Fruit fly (Drosophila melanogaster): ENCODE data around the gene Ir7d.
A peak's percentile ranks its signal among the peaks of the same experiment; 100 is the strongest.

Gene Ir7d

DNA sequence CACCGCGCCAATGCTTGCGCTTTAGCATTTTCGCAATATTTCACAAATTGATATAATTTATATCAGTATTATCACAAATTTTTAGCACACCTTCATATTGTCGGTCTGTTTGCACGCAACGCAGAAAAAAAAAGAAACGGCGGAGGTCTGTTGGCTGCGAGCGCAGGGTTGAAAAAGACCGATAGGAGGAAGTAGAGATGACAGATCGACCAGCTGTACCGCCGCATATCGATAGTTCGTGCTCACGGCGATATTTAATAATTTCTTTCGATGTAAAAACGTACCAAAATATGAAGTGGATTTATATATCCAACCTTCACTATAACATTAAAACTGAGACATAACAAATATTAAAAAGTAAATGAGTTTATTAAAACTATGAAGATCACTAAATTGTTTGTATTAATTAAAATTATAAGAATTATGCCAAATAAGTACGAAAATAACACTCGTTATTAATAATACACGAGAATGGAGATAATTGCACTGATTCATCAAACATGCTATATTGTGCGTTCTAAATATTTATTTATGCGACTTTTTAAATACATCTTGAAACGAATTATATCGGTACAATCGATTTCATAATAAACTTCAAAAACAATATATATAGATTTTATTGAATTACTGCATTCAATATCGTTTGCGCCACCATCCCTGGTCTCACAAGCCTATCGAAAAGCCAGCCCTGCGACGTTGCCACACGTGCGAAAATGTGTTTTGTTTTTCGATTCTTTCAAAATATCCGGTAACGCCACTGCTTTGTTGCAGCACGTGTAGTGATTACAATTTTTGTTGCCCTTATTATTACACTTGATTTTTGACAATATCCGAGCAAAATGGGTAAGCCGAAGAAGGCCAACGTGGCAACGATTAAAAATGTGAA, 22.8 kb upstream of the Ir7d start, which contains the start of the genes RpS6 and bys (continued):
- peak; percentile 59 for TF ChIP-seq CG12391 (tag; optimal IDR thresholded peaks at IDR 0.05)
- no peak for TF ChIP-seq Tbp (GFP tag; optimal IDR thresholded peaks at IDR 0.05)
- TF ChIP-seq vvl (GFP tag; IDR thresholded peaks at IDR 0.05): peak; percentile 31; the same call in 1 of the 2 replicates
- no peak for TF ChIP-seq CG6683 (GFP tag; optimal IDR thresholded peaks at IDR 0.05)
- no peak for TF ChIP-seq sima (GFP tag; optimal IDR thresholded peaks at IDR 0.05)
- TF ChIP-seq Dp (GFP tag; optimal IDR thresholded peaks at IDR 0.05): peak; percentile 19
- peak; percentile 49 for TF ChIP-seq CG6854 (GFP tag; optimal IDR thresholded peaks at IDR 0.05)
- peak; percentile 46 for TF ChIP-seq ac (GFP tag; optimal IDR thresholded peaks at IDR 0.05)
- no peak for TF ChIP-seq CG8478 (optimal IDR thresholded peaks at IDR 0.05)
- peak; percentile 35 for TF ChIP-seq Antp (GFP tag; optimal IDR thresholded peaks at IDR 0.05)
- no peak for TF ChIP-seq jigr1 (GFP tag; IDR thresholded peaks at IDR 0.05)
- peak; percentile 81 for TF ChIP-seq CG11456 (GFP tag; IDR thresholded peaks at IDR 0.05)
- no peak for TF ChIP-seq org-1 (GFP tag; optimal IDR thresholded peaks at IDR 0.05)
- no peak for TF ChIP-seq CG8359 (GFP tag; optimal IDR thresholded peaks at IDR 0.05; ENCODE audit: borderline replicate concordance)
- TF ChIP-seq Vsx1 (GFP tag; optimal IDR thresholded peaks at IDR 0.05): no peak
- TF ChIP-seq odd (GFP tag; optimal IDR thresholded peaks at IDR 0.05): peak; percentile 51
- TF ChIP-seq CG17802 (tag; optimal IDR thresholded peaks at IDR 0.05): peak; percentile 34
- no peak for TF ChIP-seq esg (GFP tag; conservative IDR thresholded peaks at IDR 0.05)
- TF ChIP-seq CG9609 (GFP tag; optimal IDR thresholded peaks at IDR 0.05): no peak
- peak; percentile 63 for TF ChIP-seq CG17385 (GFP tag; optimal IDR thresholded peaks at IDR 0.05)
- TF ChIP-seq stc (GFP tag; IDR thresholded peaks at IDR 0.05): no peak
- peak; percentile 23 for TF ChIP-seq stwl (tag; optimal IDR thresholded peaks at IDR 0.05)
- no peak for TF ChIP-seq HmgZ (tag; optimal IDR thresholded peaks at IDR 0.05)
- peak; percentile 46 for TF ChIP-seq CG18599 (GFP tag; optimal IDR thresholded peaks at IDR 0.05)
- peak; percentile 77 for TF ChIP-seq CG14860 (GFP tag; IDR thresholded peaks at IDR 0.05; ENCODE audit: partially characterized antibody)
- no peak; the same call in 1 of the 2 replicates for TF ChIP-seq Taf1 (GFP tag; IDR thresholded peaks at IDR 0.05)
- TF ChIP-seq Atf-2 (GFP tag; optimal IDR thresholded peaks at IDR 0.05): no peak
- peak; percentile 49 for TF ChIP-seq zfh2 (GFP tag; optimal IDR thresholded peaks at IDR 0.05)
- no peak for TF ChIP-seq CG3163 (GFP tag; optimal IDR thresholded peaks at IDR 0.05)
- peak; percentile 26 for TF ChIP-seq CG15479 (GFP tag; optimal IDR thresholded peaks at IDR 0.05)
- TF ChIP-seq CG16813 (GFP tag; IDR thresholded peaks at IDR 0.05; ENCODE audit: partially characterized antibody): peak; percentile 87
- TF ChIP-seq zf30C (GFP tag; optimal IDR thresholded peaks at IDR 0.05): peak; percentile 10
- peak; percentile 6 for TF ChIP-seq CG8281 (tag; optimal IDR thresholded peaks at IDR 0.05)
- TF ChIP-seq NfI (GFP tag; optimal IDR thresholded peaks at IDR 0.05): peak; percentile 72
- TF ChIP-seq TFAM (GFP tag; optimal IDR thresholded peaks at IDR 0.05): no peak
- TF ChIP-seq CG12769 (tag; optimal IDR thresholded peaks at IDR 0.05): peak; percentile 4
- TF ChIP-seq nmo (GFP tag; optimal IDR thresholded peaks at IDR 0.05): peak; percentile 58
- TF ChIP-seq dm (GFP tag; optimal IDR thresholded peaks at IDR 0.05): peak; percentile 92
- peak; percentile 33 for TF ChIP-seq Ptx1 (GFP tag; IDR thresholded peaks at IDR 0.05)
- TF ChIP-seq ap (GFP tag; IDR thresholded peaks at IDR 0.05): no peak
- TF ChIP-seq bowl (GFP tag; IDR thresholded peaks at IDR 0.05): no peak
- TF ChIP-seq CG4282 (GFP tag; optimal IDR thresholded peaks at IDR 0.05): no peak
- peak; percentile 51 for TF ChIP-seq CG10431 (GFP tag; optimal IDR thresholded peaks at IDR 0.05)
- TF ChIP-seq zfh1 (GFP tag; IDR thresholded peaks at IDR 0.05): peak; percentile 69
- TF ChIP-seq trem (tag; optimal IDR thresholded peaks at IDR 0.05): no peak
- peak; percentile 40; the same call in 1 of the 2 replicates for TF ChIP-seq Ada2b (GFP tag; IDR thresholded peaks at IDR 0.05)
- peak; percentile 81 for TF ChIP-seq NFAT (GFP tag; IDR thresholded peaks at IDR 0.05)
- peak; percentile 14 for TF ChIP-seq Lhr (GFP tag; optimal IDR thresholded peaks at IDR 0.05)
- TF ChIP-seq CG9932 (GFP tag; IDR thresholded peaks at IDR 0.05): peak; percentile 74
